Worm (Caenorhabditis elegans) whole organism, early embryonic: ENCODE results near the gene W03C9.1.

Experiments
- F13C5.2 ChIP-seq: sonication (generic microtip); optimal IDR thresholded peaks from 2 replicates; lab custom pipeline; 2017; ENCODE audit warnings: mild to moderate bottlenecking, missing genetic modification characterization, inconsistent platforms, missing compliant biosample characterization
- ama-1 ChIP-seq: fragments of 150-350 bp; optimal IDR thresholded peaks from 2 replicates; lab custom pipeline; 2014
- ceh-13 ChIP-seq: fragments of 200-800 bp; sonication (Bioruptor generic); optimal IDR thresholded peaks from 2 replicates; lab custom pipeline; 2018; ENCODE audit warnings: mild to moderate bottlenecking, missing genetic modification characterization, missing compliant biosample characterization
- ets-7 ChIP-seq: sonication (generic microtip); optimal IDR thresholded peaks from 2 replicates; lab custom pipeline; 2016; ENCODE audit warnings: missing genotype, missing genetic modification characterization, missing compliant biosample characterization
- flt-1 ChIP-seq: fragments of 200-800 bp; sonication (Bioruptor generic); IDR thresholded peaks from 2 replicates; pipeline ENCODE4 v1.3.6; 2022; ENCODE audit warnings: missing genetic modification characterization, missing compliant biosample characterization
- hmbx-1 ChIP-seq: sonication (generic microtip); optimal IDR thresholded peaks from 2 replicates; lab custom pipeline; 2016; ENCODE audit warnings: mild to moderate bottlenecking, missing genetic modification characterization, missing compliant biosample characterization
- hmg-4 ChIP-seq: fragments of 200-800 bp; sonication (Bioruptor generic); optimal IDR thresholded peaks from 2 replicates; lab custom pipeline; 2018; ENCODE audit warnings: mild to moderate bottlenecking, missing genetic modification characterization, missing compliant biosample characterization
- hnd-1 ChIP-seq: sonication (generic microtip); optimal IDR thresholded peaks from 2 replicates; lab custom pipeline; 2016; ENCODE audit warnings: missing genetic modification characterization, missing compliant biosample characterization
- pes-1 ChIP-seq: fragments of 200-800 bp; sonication (Bioruptor generic); IDR thresholded peaks from 2 replicates; pipeline ENCODE4 v1.3.6; 2022; ENCODE audit warnings: missing genetic modification reagents, missing genetic modification characterization, missing compliant biosample characterization
- scrt-1 ChIP-seq: fragments of 200-800 bp; sonication (Bioruptor generic); IDR thresholded peaks from 2 replicates; pipeline ENCODE4 v1.3.6; 2022; ENCODE audit warnings: missing genetic modification characterization, missing compliant biosample characterization
- tra-4 ChIP-seq: sonication (generic microtip); optimal IDR thresholded peaks from 2 replicates; lab custom pipeline; 2017; ENCODE audit warnings: missing genetic modification characterization, missing compliant biosample characterization

DNA sequence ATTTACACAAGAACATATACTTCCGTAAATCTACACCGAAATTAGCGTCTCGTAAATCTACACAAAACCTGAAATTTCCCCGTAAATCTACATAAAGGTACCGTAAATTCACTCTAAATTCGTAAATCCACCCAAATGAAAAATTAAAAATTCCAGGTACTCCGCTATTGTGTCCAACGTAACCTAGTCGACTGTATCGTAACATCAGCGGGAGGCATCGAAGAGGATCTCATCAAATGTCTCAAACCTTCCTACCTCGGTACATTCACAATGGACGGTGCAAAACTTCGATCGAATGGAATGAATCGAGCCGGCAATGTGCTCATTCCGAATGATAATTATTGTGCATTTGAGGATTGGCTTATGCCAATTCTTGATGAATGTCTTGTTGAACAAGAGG, 33.0 kb upstream of the W03C9.1 start:
- no peak for TF ChIP-seq ama-1 (lab: Kevin White, UChicago)
- no peak for TF ChIP-seq tra-4
- TF ChIP-seq hmg-4: no peak
- TF ChIP-seq flt-1 (GFP tag; lab: Robert Waterston, UW): no peak
- no peak for TF ChIP-seq pes-1 (GFP tag; lab: Robert Waterston, UW)
- no peak for TF ChIP-seq scrt-1
- no peak for TF ChIP-seq hmbx-1 (tag; lab: Kevin White, UChicago)
- no peak for TF ChIP-seq hnd-1
- TF ChIP-seq ets-7 (tag; lab: Kevin White, UChicago): no peak
- no peak for TF ChIP-seq F13C5.2 (tag; lab: Kevin White, UChicago)
- TF ChIP-seq ceh-13 (GFP tag; lab: Kevin White, UChicago): no peak
